Worm (Caenorhabditis elegans) whole organism, late embryonic: ENCODE measurements around the gene npax-3.

ENCODE experiments used
- ama-1 ChIP-seq: fragments of 150-350 bp; optimal IDR thresholded peaks from 2 replicates; lab custom pipeline; 2014
- ceh-22 ChIP-seq: sonication (generic microtip); optimal IDR thresholded peaks from 2 replicates; lab custom pipeline; 2017; ENCODE audit warnings: missing biosample characterization, missing genetic modification characterization
- ceh-34 ChIP-seq: sonication (generic microtip); optimal IDR thresholded peaks from 2 replicates; lab custom pipeline; 2016; ENCODE audit warnings: mild to moderate bottlenecking, missing genetic modification characterization, missing compliant biosample characterization
- ceh-48 ChIP-seq: sonication (generic microtip); optimal IDR thresholded peaks from 2 replicates; lab custom pipeline; 2016; ENCODE audit warnings: missing genetic modification characterization, inconsistent platforms, missing compliant biosample characterization
- ceh-9 ChIP-seq: sonication (generic microtip); optimal IDR thresholded peaks from 2 replicates; lab custom pipeline; 2016; ENCODE audit warnings: mild to moderate bottlenecking, missing genetic modification characterization, inconsistent platforms, missing compliant biosample characterization
- che-1 ChIP-seq: sonication (generic microtip); optimal IDR thresholded peaks from 2 replicates; lab custom pipeline; 2016; ENCODE audit warnings: mild to moderate bottlenecking, missing genetic modification characterization, missing compliant biosample characterization
- ets-4 ChIP-seq: sonication (generic microtip); optimal IDR thresholded peaks from 2 replicates; lab custom pipeline; 2016; ENCODE audit warnings: missing genetic modification characterization, missing compliant biosample characterization
- gmeb-2 ChIP-seq: sonication (generic microtip); optimal IDR thresholded peaks from 2 replicates; lab custom pipeline; 2016; ENCODE audit warnings: missing genetic modification characterization, inconsistent platforms, missing compliant biosample characterization
- mec-3 ChIP-seq: sonication (generic microtip); optimal IDR thresholded peaks from 2 replicates; lab custom pipeline; 2016; ENCODE audit warnings: borderline replicate concordance, missing genetic modification characterization, missing compliant biosample characterization
- nfya-1 ChIP-seq: sonication (generic microtip); optimal IDR thresholded peaks from 2 replicates; lab custom pipeline; 2017; ENCODE audit warnings: missing genetic modification characterization, mild to moderate bottlenecking, missing compliant biosample characterization, antibody characterized with exemption, moderate library complexity
- nhr-11 ChIP-seq: fragments of 150-350 bp; optimal IDR thresholded peaks from 2 replicates; lab custom pipeline; 2014; ENCODE audit warnings: missing biosample characterization, missing genetic modification characterization
- npax-4 ChIP-seq: sonication (generic microtip); optimal IDR thresholded peaks from 2 replicates; lab custom pipeline; 2016; ENCODE audit warnings: missing genetic modification characterization, missing compliant biosample characterization
- pax-1 ChIP-seq: fragments of 150-350 bp; optimal IDR thresholded peaks from 2 replicates; lab custom pipeline; 2014; ENCODE audit warnings: missing biosample characterization, missing genetic modification characterization

DNA sequence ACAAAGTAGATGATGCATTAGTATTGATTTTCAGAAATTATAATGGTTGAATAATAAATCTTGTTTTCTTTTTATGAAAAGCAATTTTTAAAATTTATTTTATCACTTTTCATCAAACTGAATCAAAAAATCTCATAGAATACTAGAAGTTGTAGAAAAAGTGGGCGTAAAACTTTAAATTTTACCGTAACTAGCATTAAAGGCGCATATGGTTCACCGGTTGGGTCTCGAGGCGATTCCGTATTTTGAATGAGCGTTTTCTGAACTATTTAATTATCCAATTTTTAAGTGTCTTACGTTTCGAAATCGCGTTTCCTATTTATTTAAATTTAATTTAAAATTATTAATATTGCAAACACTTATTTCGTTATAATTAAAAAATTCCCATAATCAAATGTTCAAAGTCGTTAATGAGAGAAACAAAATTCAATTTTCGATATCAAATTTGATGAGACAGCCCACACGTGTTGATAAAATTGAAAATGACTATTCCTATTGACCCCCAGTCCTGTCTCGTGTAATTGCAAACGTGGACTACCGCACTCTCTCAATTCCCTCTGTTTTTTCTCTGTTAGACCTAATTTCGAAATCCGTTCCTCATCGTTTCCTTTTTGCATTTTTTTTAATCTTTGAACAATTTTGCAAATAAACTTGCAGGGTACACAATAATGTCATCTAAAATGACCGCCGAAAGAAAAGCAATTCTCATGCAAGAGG, 30.5 kb upstream of the npax-3 start, which contains the start of the genes T11G6.2 and hars-1:
- TF ChIP-seq pax-1 (tag; lab: Kevin White, UChicago) = no peak
- no peak for TF ChIP-seq ceh-48 (tag; lab: Kevin White, UChicago)
- TF ChIP-seq che-1 (tag; lab: Kevin White, UChicago) = no peak
- no peak for TF ChIP-seq ceh-22 (tag; lab: Kevin White, UChicago)
- TF ChIP-seq mec-3 (tag; lab: Kevin White, UChicago) = no peak
- no peak for TF ChIP-seq ama-1
- TF ChIP-seq ets-4 (tag; lab: Kevin White, UChicago) = no peak
- no peak for TF ChIP-seq gmeb-2
- TF ChIP-seq npax-4 (tag; lab: Kevin White, UChicago) = no peak
- no peak for TF ChIP-seq ceh-9 (tag; lab: Kevin White, UChicago)
- no peak for TF ChIP-seq nhr-11 (tag; lab: Kevin White, UChicago)
- TF ChIP-seq nfya-1 (tag; lab: Kevin White, UChicago) = no peak
- TF ChIP-seq ceh-34 (tag; lab: Kevin White, UChicago) = no peak
